Worm (Caenorhabditis elegans) whole organism, L4 larva: ENCODE measurements around the gene fbxc-36.

Experiments
- Y75B8A.6 ChIP-seq: fragments of 200-800 bp; sonication (Bioruptor generic); IDR thresholded peaks from 2 replicates; pipeline ENCODE4 v1.3.6; 2022; ENCODE audit warnings: missing genetic modification reagents, missing genetic modification characterization, missing compliant biosample characterization
- aha-1 ChIP-seq: fragments of 150-350 bp; peaks from one replicate; lab custom pipeline; 2014; ENCODE audit warnings: missing biosample characterization, missing genetic modification characterization
- ces-1 ChIP-seq: fragments of 150-350 bp; sonication (generic microtip); optimal IDR thresholded peaks from 4 replicates; lab custom pipeline; 2014; ENCODE audit warnings: missing biosample characterization, missing genetic modification reagents, missing genetic modification characterization
- nhr-10 ChIP-seq: fragments of 150-350 bp; optimal IDR thresholded peaks from 2 replicates; lab custom pipeline; 2014; ENCODE audit warnings: missing biosample characterization, missing genetic modification characterization
- nhr-237 ChIP-seq: sonication (generic microtip); optimal IDR thresholded peaks from 2 replicates; lab custom pipeline; 2017; ENCODE audit warnings: missing biosample characterization, missing genetic modification characterization
- vab-7 ChIP-seq: fragments of 200-800 bp; sonication (Bioruptor generic); IDR thresholded peaks from 2 replicates; pipeline ENCODE4 v1.3.6; 2022; ENCODE audit warnings: missing genetic modification reagents, missing genetic modification characterization, missing compliant biosample characterization
- zip-2 ChIP-seq: fragments of 150-350 bp; optimal IDR thresholded peaks from 2 replicates; lab custom pipeline; 2014; ENCODE audit warnings: missing biosample characterization, missing genetic modification characterization

ce11 chrII:913222-913722 lies 27.5 kb upstream of the fbxc-36 start, which contains the start of gene fbxc-33:
- TF ChIP-seq nhr-237 (tag; lab: Kevin White, UChicago): no peak
- no peak for TF ChIP-seq Y75B8A.6 (GFP tag; lab: Robert Waterston, UW)
- TF ChIP-seq ces-1: no peak
- no peak for TF ChIP-seq aha-1 (tag; lab: Kevin White, UChicago)
- TF ChIP-seq nhr-10 (tag; lab: Kevin White, UChicago): no peak
- TF ChIP-seq vab-7: no peak
- TF ChIP-seq zip-2 (tag; lab: Kevin White, UChicago): no peak
